Fruit fly (Drosophila melanogaster): ENCODE data around the gene tok.

DNA sequence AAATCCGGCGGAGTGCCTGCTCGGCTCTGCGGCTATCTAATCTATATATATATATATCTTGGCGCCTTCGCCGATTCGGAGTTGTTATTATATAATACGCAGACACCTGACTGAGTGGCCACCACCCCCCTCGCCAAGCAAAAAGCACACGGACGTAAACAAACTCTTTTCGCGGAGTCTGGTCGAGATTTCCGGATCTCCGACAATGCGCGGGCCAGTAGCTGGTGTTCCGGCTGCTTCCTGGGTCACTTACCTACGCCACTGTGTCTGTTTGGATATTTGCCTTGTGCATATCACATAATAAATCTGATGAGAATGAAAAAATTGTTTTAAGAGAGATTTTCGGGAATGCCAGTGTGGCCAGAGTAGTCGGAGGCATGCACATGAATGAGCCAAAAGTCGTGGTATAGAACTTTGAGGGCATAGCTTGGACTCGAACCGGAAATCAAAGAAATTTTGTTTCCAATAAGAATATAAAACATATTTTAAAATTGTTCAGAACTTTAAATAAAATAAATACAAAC lies 67.6 kb downstream of the tok start, which contains the start of gene CG5805:
- no peak for TF ChIP-seq ttk (optimal IDR thresholded peaks at IDR 0.05)
- TF ChIP-seq h (optimal IDR thresholded peaks at IDR 0.05) = no peak
- TF ChIP-seq insv (optimal IDR thresholded peaks at IDR 0.05) = no peak
- TF ChIP-seq psq (optimal IDR thresholded peaks at IDR 0.05) = no peak

Measured in Kc167 (cell line).